Fruit fly (Drosophila melanogaster) S2 (cell line): ENCODE data around the gene Acn.

Experiments used
- CG8478 ChIP-seq: fragments of >200 bp; optimal IDR thresholded peaks from 2 replicates; lab custom pipeline; 2018
- CTCF ChIP-seq, 2 experiments: fragments of >200 bp; optimal IDR thresholded peaks; 2 replicates each; lab custom pipeline; 2018

DNA sequence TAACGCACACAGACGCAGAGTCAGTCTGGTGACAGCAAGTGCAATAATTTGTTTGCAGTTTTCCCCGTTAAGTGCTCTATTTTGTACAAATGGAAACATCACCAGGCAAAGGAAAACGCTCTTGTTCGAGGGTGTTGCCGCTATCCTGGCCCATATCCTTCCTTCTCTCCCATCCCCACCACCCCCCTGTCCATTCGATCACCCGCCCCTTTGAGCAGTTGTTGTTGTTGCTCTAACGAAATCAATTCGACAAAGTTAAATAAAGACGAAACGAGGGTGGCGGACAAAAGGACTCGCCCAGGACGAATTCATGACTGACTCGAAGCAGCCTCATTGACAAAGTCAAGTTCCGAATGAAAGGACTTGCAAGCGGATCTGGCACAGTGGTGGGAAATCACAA, 44.2 kb downstream of the Acn start:
- TF ChIP-seq CTCF (optimal IDR thresholded peaks at IDR 0.05; lab: Kevin White, UChicago): no peak
- TF ChIP-seq CG8478 (lab: Kevin White, UChicago): no peak
